Worm (Caenorhabditis elegans) whole organism, L2 larva: ENCODE results near the gene erp-44.3.

Experiments
- C34F6.9 ChIP-seq: fragments of 150-350 bp; optimal IDR thresholded peaks from 2 replicates; lab custom pipeline; 2014; ENCODE audit warnings: missing biosample characterization, missing genetic modification characterization
- F13H6.1 ChIP-seq: sonication (generic microtip); optimal IDR thresholded peaks from 2 replicates; lab custom pipeline; 2016; ENCODE audit warnings: missing genetic modification characterization, missing compliant biosample characterization
- R02D3.7 ChIP-seq: fragments of 150-350 bp; optimal IDR thresholded peaks from 2 replicates; lab custom pipeline; 2014; ENCODE audit warnings: missing biosample characterization, missing genetic modification characterization
- Y55F3AM.14 ChIP-seq: fragments of 200-800 bp; sonication (Bioruptor generic); optimal IDR thresholded peaks from 2 replicates; lab custom pipeline; 2018; ENCODE audit warnings: mild to moderate bottlenecking, missing genetic modification characterization, missing compliant biosample characterization
- ZK546.5 ChIP-seq: sonication (generic microtip); optimal IDR thresholded peaks from 2 replicates; lab custom pipeline; 2017; ENCODE audit warnings: missing biosample characterization, missing genetic modification characterization
- alr-1 ChIP-seq: fragments of 150-350 bp; optimal IDR thresholded peaks from 2 replicates; lab custom pipeline; 2014; ENCODE audit warnings: missing biosample characterization, missing genetic modification characterization
- ama-1 ChIP-seq: fragments of 150-350 bp; optimal IDR thresholded peaks from 2 replicates; lab custom pipeline; 2018; ENCODE audit warnings: inconsistent platforms
- blmp-1 ChIP-seq: sonication (generic microtip); optimal IDR thresholded peaks from 2 replicates; lab custom pipeline; 2017; ENCODE audit warnings: missing genetic modification characterization, mild to moderate bottlenecking, missing compliant biosample characterization, antibody characterized with exemption, moderate library complexity; ENCODE audit not compliant: insufficient read depth
- ceh-16 ChIP-seq: fragments of 150-350 bp; optimal IDR thresholded peaks from 2 replicates; lab custom pipeline; 2014; ENCODE audit warnings: missing biosample characterization, missing genetic modification characterization
- ceh-82 ChIP-seq: fragments of 150-350 bp; optimal IDR thresholded peaks from 2 replicates; lab custom pipeline; 2014; ENCODE audit warnings: missing biosample characterization, missing genetic modification characterization
- crh-2 ChIP-seq: sonication (generic microtip); optimal IDR thresholded peaks from 2 replicates; lab custom pipeline; 2017; ENCODE audit warnings: missing biosample characterization, missing genetic modification characterization
- dmd-4 ChIP-seq: sonication (generic microtip); optimal IDR thresholded peaks from 2 replicates; lab custom pipeline; 2017; ENCODE audit warnings: missing biosample characterization, missing genetic modification characterization
- elt-1 ChIP-seq: fragments of 150-350 bp; optimal IDR thresholded peaks from 2 replicates; lab custom pipeline; 2014; ENCODE audit warnings: missing biosample characterization, missing genetic modification characterization
- elt-3 ChIP-seq: sonication (generic microtip); optimal IDR thresholded peaks from 2 replicates; lab custom pipeline; 2017; ENCODE audit warnings: missing biosample characterization, missing genetic modification characterization
- fos-1 ChIP-seq: fragments of 150-350 bp; optimal IDR thresholded peaks from 2 replicates; lab custom pipeline; 2014; ENCODE audit warnings: missing biosample characterization, missing genetic modification characterization
- gmeb-1 ChIP-seq: fragments of 150-350 bp; optimal IDR thresholded peaks from 2 replicates; lab custom pipeline; 2014; ENCODE audit warnings: missing biosample characterization, missing genetic modification characterization
- lin-11 ChIP-seq: fragments of 150-350 bp; sonication (generic microtip); optimal IDR thresholded peaks from 2 replicates; lab custom pipeline; 2014; ENCODE audit warnings: missing biosample characterization, missing genetic modification characterization, inconsistent platforms, mixed read lengths
- lin-13 ChIP-seq: fragments of 150-350 bp; optimal IDR thresholded peaks from 2 replicates; lab custom pipeline; 2014; ENCODE audit warnings: missing biosample characterization, missing genetic modification reagents, missing genetic modification characterization
- lsy-2 ChIP-seq, 2 experiments: fragments of 150-350 bp in 1 of 2; sonication (generic microtip) in 1 of 2; optimal IDR thresholded peaks; 2 replicates each; lab custom pipeline; 2014 to 2017; ENCODE audit warnings: missing biosample characterization in 2 of 2, missing genetic modification characterization in 2 of 2
- mab-5 ChIP-seq: fragments of 150-350 bp; optimal IDR thresholded peaks from 2 replicates; lab custom pipeline; 2014; ENCODE audit warnings: missing biosample characterization, missing genetic modification characterization
- mdl-1 ChIP-seq, 2 experiments: fragments of 150-350 bp in 1 of 2; sonication (generic microtip) in 1 of 2; optimal IDR thresholded peaks; 2 replicates each; lab custom pipeline; 2017; ENCODE audit warnings: missing biosample characterization in 2 of 2, missing genetic modification characterization in 2 of 2
- nhr-10 ChIP-seq: sonication (generic microtip); optimal IDR thresholded peaks from 2 replicates; lab custom pipeline; 2017; ENCODE audit warnings: missing biosample characterization, missing genetic modification characterization
- nhr-11 ChIP-seq: fragments of 150-350 bp; optimal IDR thresholded peaks from 2 replicates; lab custom pipeline; 2014; ENCODE audit warnings: missing biosample characterization, missing genetic modification characterization
- nhr-12 ChIP-seq: fragments of 150-350 bp; optimal IDR thresholded peaks from 2 replicates; lab custom pipeline; 2014; ENCODE audit warnings: missing biosample characterization, missing genetic modification characterization
- nhr-129 ChIP-seq: fragments of 150-350 bp; optimal IDR thresholded peaks from 2 replicates; lab custom pipeline; 2014; ENCODE audit warnings: missing biosample characterization, missing genetic modification characterization
- nhr-21 ChIP-seq: fragments of 150-350 bp; optimal IDR thresholded peaks from 2 replicates; lab custom pipeline; 2014; ENCODE audit warnings: missing biosample characterization, missing genetic modification characterization
- nhr-23 ChIP-seq: fragments of 150-350 bp; optimal IDR thresholded peaks from 2 replicates; lab custom pipeline; 2014; ENCODE audit warnings: missing biosample characterization, missing genetic modification reagents, missing genetic modification characterization
- nhr-237 ChIP-seq: fragments of 150-350 bp; optimal IDR thresholded peaks from 2 replicates; lab custom pipeline; 2014; ENCODE audit warnings: missing biosample characterization, missing genetic modification characterization
- nhr-6 ChIP-seq: fragments of 150-350 bp; optimal IDR thresholded peaks from 2 replicates; lab custom pipeline; 2014; ENCODE audit warnings: missing biosample characterization, missing genetic modification characterization
- nhr-77 ChIP-seq: fragments of 150-350 bp; optimal IDR thresholded peaks from 2 replicates; lab custom pipeline; 2014; ENCODE audit warnings: missing biosample characterization, missing genetic modification characterization
- sem-4 ChIP-seq: fragments of 150-350 bp; optimal IDR thresholded peaks from 2 replicates; lab custom pipeline; 2014; ENCODE audit warnings: missing biosample characterization, missing genetic modification reagents, missing genetic modification characterization
- skn-1 ChIP-seq: sonication (generic microtip); optimal IDR thresholded peaks from 2 replicates; lab custom pipeline; 2017; ENCODE audit warnings: missing biosample characterization, missing genetic modification characterization
- sma-9 ChIP-seq, 2 experiments: fragments of 150-350 bp in 1 of 2; sonication (generic microtip) in 1 of 2; optimal IDR thresholded peaks; 2 replicates each; lab custom pipeline; 2014 to 2016; ENCODE audit warnings: missing genetic modification characterization in 2 of 2, mild to moderate bottlenecking in 1 of 2, missing biosample characterization in 1 of 2, missing compliant biosample characterization in 1 of 2, missing genetic modification reagents in 1 of 2, moderate library complexity in 1 of 2
- snpc-4 ChIP-seq: fragments of 150-350 bp; optimal IDR thresholded peaks from 2 replicates; lab custom pipeline; 2014; ENCODE audit warnings: missing biosample characterization, missing genetic modification characterization
- unc-39 ChIP-seq: fragments of 150-350 bp; optimal IDR thresholded peaks from 2 replicates; lab custom pipeline; 2014; ENCODE audit warnings: missing biosample characterization, missing genetic modification characterization
- unc-55 ChIP-seq: fragments of 150-350 bp; sonication (generic microtip); optimal IDR thresholded peaks from 3 replicates; lab custom pipeline; 2014; ENCODE audit warnings: missing biosample characterization, missing genetic modification reagents, missing genetic modification characterization
- unc-62 ChIP-seq: fragments of 150-350 bp; optimal IDR thresholded peaks from 2 replicates; lab custom pipeline; 2014; ENCODE audit warnings: missing biosample characterization, missing genetic modification reagents, missing genetic modification characterization
- ztf-11 ChIP-seq: sonication (generic microtip); optimal IDR thresholded peaks from 2 replicates; lab custom pipeline; 2017; ENCODE audit warnings: missing biosample characterization, missing genetic modification characterization
- ztf-4 ChIP-seq: fragments of 150-350 bp; optimal IDR thresholded peaks from 2 replicates; lab custom pipeline; 2014; ENCODE audit warnings: missing biosample characterization, missing genetic modification characterization

Gene erp-44.3

DNA sequence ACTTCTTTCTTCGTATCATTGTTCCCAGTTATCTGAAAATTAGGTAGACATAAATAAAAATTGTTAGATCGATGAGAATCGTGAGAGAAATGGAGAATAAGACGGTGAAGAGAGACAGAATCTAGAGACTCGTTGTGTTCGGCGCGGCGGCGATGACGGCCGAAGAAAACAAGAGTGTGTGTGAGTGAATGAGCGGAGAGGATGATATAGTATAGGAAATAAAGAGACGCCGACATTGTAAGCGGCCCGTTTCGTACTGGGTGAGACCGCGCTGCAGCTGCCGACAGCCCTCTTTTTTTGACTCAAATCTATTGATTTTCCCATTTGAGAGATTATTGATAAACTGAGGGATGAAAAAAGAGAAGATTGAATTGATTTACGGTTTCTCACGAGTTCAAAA lies 10.3 kb upstream of the erp-44.3 start, which contains the start of gene Y42H9AR.4:
Gene Y42H9AR.4, minus strand, starts transcription at position 32 of the 400 bp plus-strand sequence.
- TF ChIP-seq elt-1 (tag; lab: Kevin White, UChicago) (no peak), gmeb-1 (tag; lab: Kevin White, UChicago) (no peak), unc-55 (GFP tag; lab: Kevin White, UChicago) (peak; percentile 44), nhr-6 (tag; lab: Kevin White, UChicago) (no peak), mdl-1 (tag; optimal IDR thresholded peaks at IDR 0.05; lab: Kevin White, UChicago) (no peak), ztf-4 (tag; lab: Kevin White, UChicago) (peak; percentile 27), lin-11 (tag; lab: Kevin White, UChicago) (no peak), nhr-237 (no peak), ama-1 (lab: Kevin White, UChicago) (no peak), alr-1 (tag; lab: Kevin White, UChicago) (no peak), crh-2 (tag; lab: Kevin White, UChicago) (no peak), F13H6.1 (tag; lab: Kevin White, UChicago) (peak; percentile 45), snpc-4 (tag; lab: Kevin White, UChicago) (no peak), elt-3 (tag; lab: Kevin White, UChicago) (no peak), lin-13 (no peak), sem-4 (peak; percentile 16), blmp-1 (tag; lab: Kevin White, UChicago) (no peak), nhr-129 (tag; lab: Kevin White, UChicago) (peak; percentile 37), ztf-11 (tag; lab: Kevin White, UChicago) (no peak), mab-5 (tag; lab: Kevin White, UChicago) (no peak), nhr-23 (tag; lab: Kevin White, UChicago) (no peak), ZK546.5 (tag; lab: Kevin White, UChicago) (no peak), unc-39 (tag; lab: Kevin White, UChicago) (no peak), lsy-2 (tag; optimal IDR thresholded peaks at IDR 0.05; lab: Kevin White, UChicago) (peak in 1 of 2 experiments; percentile 10), sma-9 (GFP tag; optimal IDR thresholded peaks at IDR 0.05; lab: Kevin White, UChicago) (peak; percentile 47), sma-9 (tag; optimal IDR thresholded peaks at IDR 0.05; lab: Kevin White, UChicago) (no peak), skn-1 (no peak), C34F6.9 (tag; lab: Kevin White, UChicago) (peak; percentile 39), nhr-12 (tag; lab: Kevin White, UChicago) (no peak), fos-1 (peak; percentile 49)

DNA sequence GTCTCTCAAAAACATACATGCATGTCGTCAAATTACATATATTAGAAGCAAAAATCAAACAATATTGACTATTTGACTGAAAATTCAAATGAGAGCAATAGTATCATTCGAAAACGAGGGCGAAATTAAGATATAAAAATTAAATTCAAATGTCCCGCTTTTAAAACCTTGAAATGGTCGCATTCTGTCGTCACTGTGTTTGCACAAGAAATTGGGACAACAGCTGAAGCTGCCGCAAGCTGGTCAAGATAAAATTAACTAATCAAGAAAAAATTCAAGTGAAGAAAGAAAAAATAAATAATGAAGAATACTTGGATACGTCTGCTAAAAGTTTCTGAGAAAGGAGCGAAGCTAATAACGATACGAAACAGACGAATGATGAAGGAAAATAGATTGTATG lies 9.8 kb upstream of the erp-44.3 start:
- TF ChIP-seq sem-4 (peak; percentile 33), R02D3.7 (tag; lab: Kevin White, UChicago) (no peak)

DNA sequence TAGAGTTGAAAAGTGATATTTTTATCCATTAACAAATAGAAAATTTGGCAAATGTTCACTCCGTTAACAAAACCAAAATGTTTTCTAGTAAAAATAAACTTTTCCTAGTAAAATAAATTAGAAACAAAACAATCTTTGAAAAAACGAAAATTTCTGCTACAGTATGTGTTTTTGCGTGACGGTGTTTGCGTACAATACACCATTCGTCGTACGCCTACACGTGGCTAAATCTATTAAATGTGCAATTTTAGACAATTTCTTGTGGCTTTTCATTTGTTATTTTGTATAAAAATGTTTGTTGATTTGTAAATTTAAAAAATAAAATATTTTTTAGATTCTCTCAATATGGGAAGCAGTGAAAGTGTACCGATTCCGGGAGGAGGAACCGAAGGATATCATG lies 9.3 kb upstream of the erp-44.3 start, which contains the start of gene Y42H9AR.1:
Gene Y42H9AR.1, plus strand, starts transcription at position 233 of the 400 bp plus-strand sequence.
- TF ChIP-seq R02D3.7 (tag; lab: Kevin White, UChicago) (no peak), nhr-21 (tag; lab: Kevin White, UChicago) (no peak), ztf-11 (tag; lab: Kevin White, UChicago) (no peak), mdl-1 (tag; optimal IDR thresholded peaks at IDR 0.05; lab: Kevin White, UChicago) (peak in 1 of 2 experiments; percentile 51), lin-11 (tag; lab: Kevin White, UChicago) (no peak), alr-1 (tag; lab: Kevin White, UChicago) (no peak), nhr-23 (tag; lab: Kevin White, UChicago) (no peak), F13H6.1 (tag; lab: Kevin White, UChicago) (no peak), nhr-77 (no peak), mab-5 (tag; lab: Kevin White, UChicago) (peak; percentile 9), ceh-82 (no peak), unc-39 (tag; lab: Kevin White, UChicago) (no peak), nhr-11 (tag; lab: Kevin White, UChicago) (no peak), blmp-1 (tag; lab: Kevin White, UChicago) (no peak), Y55F3AM.14 (GFP tag; lab: Kevin White, UChicago) (no peak), nhr-129 (tag; lab: Kevin White, UChicago) (no peak), unc-62 (GFP tag; lab: Kevin White, UChicago) (no peak), crh-2 (tag; lab: Kevin White, UChicago) (peak; percentile 86)

DNA sequence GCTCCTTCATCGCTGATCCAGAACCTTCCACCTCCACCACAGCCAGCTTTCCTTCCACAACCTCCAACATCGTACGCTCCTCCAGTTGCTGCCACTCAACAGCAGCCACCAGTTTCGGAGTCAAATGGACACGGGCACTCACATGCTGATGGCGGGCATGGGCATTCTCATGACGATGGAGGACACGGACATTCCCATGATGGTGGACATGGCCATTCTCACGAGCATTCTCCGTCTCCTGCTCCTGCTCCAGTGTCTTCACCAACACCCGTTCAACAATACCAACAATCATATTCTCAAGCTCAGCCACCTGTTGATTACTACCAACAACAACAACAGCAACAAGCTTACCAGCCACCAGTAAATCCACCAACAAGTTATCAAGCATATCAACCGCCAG lies 7.9 kb upstream of the erp-44.3 start:
- TF ChIP-seq mdl-1 (tag; optimal IDR thresholded peaks at IDR 0.05; lab: Kevin White, UChicago) (no peak), dmd-4 (no peak), sma-9 (GFP tag; optimal IDR thresholded peaks at IDR 0.05; lab: Kevin White, UChicago) (no peak), sma-9 (tag; optimal IDR thresholded peaks at IDR 0.05; lab: Kevin White, UChicago) (no peak), skn-1 (no peak), nhr-23 (tag; lab: Kevin White, UChicago) (no peak), ceh-16 (tag; lab: Kevin White, UChicago) (no peak), unc-55 (GFP tag; lab: Kevin White, UChicago) (no peak), nhr-237 (no peak), lsy-2 (tag; optimal IDR thresholded peaks at IDR 0.05; lab: Kevin White, UChicago) (no peak), Y55F3AM.14 (GFP tag; lab: Kevin White, UChicago) (no peak), nhr-77 (no peak), crh-2 (tag; lab: Kevin White, UChicago) (no peak), nhr-10 (tag; lab: Kevin White, UChicago) (no peak)
